Worm (Caenorhabditis elegans) whole organism, L4 larva: ENCODE results near the gene Y116F11A.6.

Source experiments
- ZK546.5 ChIP-seq, 2 experiments: sonication (generic microtip); optimal IDR thresholded peaks; 2 replicates each; lab custom pipeline; 2017; ENCODE audit warnings: missing biosample characterization in 2 of 2, missing genetic modification characterization in 2 of 2
- attf-4 ChIP-seq: sonication (generic microtip); optimal IDR thresholded peaks from 3 replicates; lab custom pipeline; 2017; ENCODE audit warnings: missing biosample characterization, missing genetic modification characterization
- ceh-82 ChIP-seq: sonication (generic microtip); optimal IDR thresholded peaks from 2 replicates; lab custom pipeline; 2017; ENCODE audit warnings: missing biosample characterization, missing genetic modification characterization
- fkh-10 ChIP-seq: fragments of 150-350 bp; optimal IDR thresholded peaks from 2 replicates; lab custom pipeline; 2014; ENCODE audit warnings: missing biosample characterization, missing genetic modification reagents, missing genetic modification characterization
- pqm-1 ChIP-seq: sonication (generic microtip); optimal IDR thresholded peaks from 2 replicates; lab custom pipeline; 2017; ENCODE audit warnings: missing biosample characterization, missing genetic modification characterization
- spr-1 ChIP-seq: sonication (generic microtip); optimal IDR thresholded peaks from 2 replicates; lab custom pipeline; 2016; ENCODE audit warnings: mild to moderate bottlenecking, missing genetic modification characterization, missing compliant biosample characterization
- unc-62 ChIP-seq, 3 experiments: fragments of 150-350 bp in 1 of 3; sonication (generic microtip); optimal IDR thresholded peaks in 2 of 3; peaks in 1 of 3; 1 replicate in 1 of 3; 2 replicates in 2 of 3; lab custom pipeline; 2014 to 2017; ENCODE audit warnings: missing biosample characterization in 3 of 3, missing genetic modification characterization in 3 of 3, missing genetic modification reagents in 3 of 3, missing genotype in 1 of 3

DNA sequence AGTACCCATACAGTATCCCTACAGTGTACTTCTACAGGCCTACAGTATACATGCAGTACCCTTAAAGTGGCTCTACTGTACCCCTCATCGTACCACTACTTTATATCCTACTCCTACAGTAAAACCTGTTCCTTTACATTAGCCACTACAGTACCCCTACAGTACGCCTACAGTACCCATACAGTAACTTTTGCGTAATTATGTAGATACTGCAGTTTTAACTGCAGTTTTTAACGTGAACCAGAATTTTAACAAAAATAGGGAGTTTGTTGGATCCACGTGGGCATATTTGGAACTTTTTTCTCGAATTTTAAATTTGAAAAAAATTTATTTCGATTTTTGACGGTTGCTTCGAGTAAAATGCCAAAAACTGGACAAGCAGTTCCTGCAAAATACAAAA lies 24.0 kb downstream of the Y116F11A.6 start, which contains the start of gene W04E12.4:
- TF ChIP-seq fkh-10 (GFP tag; lab: Kevin White, UChicago) (no peak), ZK546.5 (tag; optimal IDR thresholded peaks at IDR 0.05; lab: Kevin White, UChicago) (no peak), ceh-82 (tag; lab: Kevin White, UChicago) (no peak), attf-4 (no peak), unc-62 (GFP tag; optimal IDR thresholded peaks at IDR 0.05 in 1 of 2; lab: Kevin White, UChicago) (no peak), unc-62 (tag; optimal IDR thresholded peaks at IDR 0.05; lab: Kevin White, UChicago) (no peak), pqm-1 (tag; lab: Kevin White, UChicago) (no peak), spr-1 (no peak)
